Fruit fly (Drosophila melanogaster): ENCODE results near the gene CG6324.

DNA sequence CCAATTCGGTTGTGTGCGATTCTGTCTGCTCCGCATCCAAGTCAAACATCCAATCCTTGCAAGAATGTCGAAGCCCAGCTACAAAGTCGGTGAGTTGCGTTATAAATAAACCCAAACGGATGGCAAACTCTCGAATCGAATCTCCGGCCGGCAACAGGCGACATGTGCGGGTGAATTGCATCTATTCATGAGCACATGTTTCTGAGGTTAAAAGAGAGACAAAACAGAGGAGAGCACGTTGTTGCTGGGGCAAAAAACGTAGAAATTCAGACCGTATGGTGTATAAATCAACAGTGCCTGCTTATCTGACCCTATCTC lies 25.6 kb upstream of the CG6324 start:
- no peak for TF ChIP-seq h (GFP tag; optimal IDR thresholded peaks at IDR 0.05)
- no peak for TF ChIP-seq pan (optimal IDR thresholded peaks at IDR 0.05)
- TF ChIP-seq Dfd (GFP tag; optimal IDR thresholded peaks at IDR 0.05) = no peak

All from whole organism, wandering third instar larva.